Fruit fly (Drosophila melanogaster): ENCODE results near the gene Nepl8.

The Nepl8 gene

dm6 chr2L:16491123-16491751, 3.3 kb downstream of the Nepl8 start, which contains the start of gene Tpr2 (continued):
- TF ChIP-seq al (GFP tag; IDR thresholded peaks at IDR 0.05) (0 out of 2 replicates have a peak, but pooled peaks have one; percentile 16), Opbp (GFP tag; IDR thresholded peaks at IDR 0.05; ENCODE audit: partially characterized antibody) (peak; percentile 89), CG32772 (GFP tag; IDR thresholded peaks at IDR 0.05) (no peak), sisA (GFP tag; IDR thresholded peaks at IDR 0.05) (no peak), run (tag; optimal IDR thresholded peaks at IDR 0.05) (peak; percentile 76), CG3995 (GFP tag; optimal IDR thresholded peaks at IDR 0.05) (peak; percentile 99), Atf6 (GFP tag; IDR thresholded peaks at IDR 0.05) (peak; percentile 66), Nf-YB (GFP tag; optimal IDR thresholded peaks at IDR 0.05) (peak; percentile 48), CoRest (tag; optimal IDR thresholded peaks at IDR 0.05) (peak; percentile 76), CG17912 (GFP tag; optimal IDR thresholded peaks at IDR 0.05) (peak; percentile 73), CG14965 (GFP tag; optimal IDR thresholded peaks at IDR 0.05; ENCODE audit: borderline replicate concordance) (no peak), zf30C (GFP tag; optimal IDR thresholded peaks at IDR 0.05) (no peak), gcm2 (GFP tag; optimal IDR thresholded peaks at IDR 0.05) (peak; percentile 37), ttk (GFP tag; IDR thresholded peaks at IDR 0.05) (no peak), CkIIα-i1 (GFP tag; IDR thresholded peaks at IDR 0.05) (no peak), gce (GFP tag; IDR thresholded peaks at IDR 0.05) (no peak), ap (GFP tag; IDR thresholded peaks at IDR 0.05) (no peak), Med (GFP tag) (peak; percentile 93), seq (GFP tag; IDR thresholded peaks at IDR 0.05) (no peak), bsh (GFP tag; optimal IDR thresholded peaks at IDR 0.05) (peak in 1 of 2 experiments; percentile 29), YL-1 (GFP tag; optimal IDR thresholded peaks at IDR 0.05) (peak; percentile 60), CG17568 (GFP tag; optimal IDR thresholded peaks at IDR 0.05) (peak; percentile 73), CG16813 (GFP tag; IDR thresholded peaks at IDR 0.05; ENCODE audit: partially characterized antibody) (peak; percentile 93), Meics (GFP tag; optimal IDR thresholded peaks at IDR 0.05) (peak; percentile 32), CG3847 (GFP tag; IDR thresholded peaks at IDR 0.05) (peak; percentile 65), CG10321 (GFP tag; IDR thresholded peaks at IDR 0.05) (no peak; the same call in 1 of the 2 replicates), Elba2 (GFP tag; optimal IDR thresholded peaks at IDR 0.05) (no peak), CG7839 (tag; optimal IDR thresholded peaks at IDR 0.05) (peak; percentile 45), Lhr (GFP tag; optimal IDR thresholded peaks at IDR 0.05) (peak; percentile 90), CG10462 (GFP tag; optimal IDR thresholded peaks at IDR 0.05) (peak; percentile 42), sr (GFP tag; IDR thresholded peaks at IDR 0.05) (no peak), az2 (GFP tag; optimal IDR thresholded peaks at IDR 0.05) (peak; percentile 31), fd96Cb (tag; optimal IDR thresholded peaks at IDR 0.05) (no peak), Sry-β (GFP tag; optimal IDR thresholded peaks at IDR 0.05) (no peak), HmgD (GFP tag; optimal IDR thresholded peaks at IDR 0.05) (peak; percentile 43), CG11398 (GFP tag; optimal IDR thresholded peaks at IDR 0.05) (peak; percentile 31), CG3281 (GFP tag; optimal IDR thresholded peaks at IDR 0.05) (peak; percentile 30), fd3F (GFP tag; optimal IDR thresholded peaks at IDR 0.05) (peak; percentile 29), CG11456 (GFP tag; IDR thresholded peaks at IDR 0.05) (0 out of 3 replicates have a peak, but pooled peaks have one; percentile 40), ftz-f1 (GFP tag; optimal IDR thresholded peaks at IDR 0.05) (no peak), MTF-1 (GFP tag; optimal IDR thresholded peaks at IDR 0.05; ENCODE audit: borderline replicate concordance) (no peak), Nf-YA (GFP tag; IDR thresholded peaks at IDR 0.05) (no peak), CG16863 (GFP tag; optimal IDR thresholded peaks at IDR 0.05) (no peak), CG7963 (GFP tag; IDR thresholded peaks at IDR 0.05; ENCODE audit: partially characterized antibody) (peak; percentile 74; the same call in 2 of the 3 replicates), Antp (GFP tag; optimal IDR thresholded peaks at IDR 0.05) (no peak), CG30403 (GFP tag; optimal IDR thresholded peaks at IDR 0.05) (peak; percentile 57), CG10209 (GFP tag; optimal IDR thresholded peaks at IDR 0.05) (peak; percentile 60), CG2199 (GFP tag; IDR thresholded peaks at IDR 0.05) (peak; percentile 40; the same call in 2 of the 3 replicates), Rfx (GFP tag; IDR thresholded peaks at IDR 0.05) (peak; percentile 68), CG8765 (GFP tag; IDR thresholded peaks at IDR 0.05) (no peak)

Measured in whole organism, embryonic.